Worm (Caenorhabditis elegans): ENCODE data around the gene Y62H9A.10.

DNA sequence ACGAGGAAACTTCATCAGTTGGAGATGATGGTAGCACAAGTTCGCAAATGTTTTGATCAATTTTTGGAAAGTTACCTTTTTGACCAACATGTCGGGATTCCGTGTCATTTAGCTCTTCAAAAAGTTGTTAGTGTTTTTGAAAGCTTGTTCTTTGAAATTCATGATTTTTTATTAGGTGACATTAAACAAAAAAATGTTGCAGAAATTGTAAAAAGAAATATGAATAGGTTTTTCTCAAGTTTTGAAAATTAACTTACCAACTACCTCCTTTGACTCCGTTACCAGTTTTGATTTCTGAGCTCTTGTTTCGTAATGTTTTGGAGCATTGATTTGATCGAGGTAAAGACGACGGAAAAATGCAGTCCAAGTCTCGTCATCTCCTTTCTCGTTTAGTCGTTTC is 49.6 kb upstream of the Y62H9A.10 start:
- TF ChIP-seq sea-2 (GFP tag; IDR thresholded peaks at IDR 0.05) (no peak), mxl-1 (tag; optimal IDR thresholded peaks at IDR 0.05) (no peak), aptf-3 (GFP tag; IDR thresholded peaks at IDR 0.05) (no peak), hsf-1 (GFP tag; IDR thresholded peaks at IDR 0.05) (no peak), sdz-38 (tag; optimal IDR thresholded peaks at IDR 0.05) (no peak), fkh-3 (tag; optimal IDR thresholded peaks at IDR 0.05) (no peak), F22D6.2 (tag; optimal IDR thresholded peaks at IDR 0.05) (no peak), let-526 (GFP tag; IDR thresholded peaks at IDR 0.05) (no peak), repo-1 (tag; optimal IDR thresholded peaks at IDR 0.05) (no peak), nfya-1 (tag; optimal IDR thresholded peaks at IDR 0.05; ENCODE audit: borderline replicate concordance, insufficient read depth) (no peak)

Measured in whole organism, young adult.